Fruit fly (Drosophila melanogaster): ENCODE data around the gene Sirt2.

Sirt2 gene

DNA sequence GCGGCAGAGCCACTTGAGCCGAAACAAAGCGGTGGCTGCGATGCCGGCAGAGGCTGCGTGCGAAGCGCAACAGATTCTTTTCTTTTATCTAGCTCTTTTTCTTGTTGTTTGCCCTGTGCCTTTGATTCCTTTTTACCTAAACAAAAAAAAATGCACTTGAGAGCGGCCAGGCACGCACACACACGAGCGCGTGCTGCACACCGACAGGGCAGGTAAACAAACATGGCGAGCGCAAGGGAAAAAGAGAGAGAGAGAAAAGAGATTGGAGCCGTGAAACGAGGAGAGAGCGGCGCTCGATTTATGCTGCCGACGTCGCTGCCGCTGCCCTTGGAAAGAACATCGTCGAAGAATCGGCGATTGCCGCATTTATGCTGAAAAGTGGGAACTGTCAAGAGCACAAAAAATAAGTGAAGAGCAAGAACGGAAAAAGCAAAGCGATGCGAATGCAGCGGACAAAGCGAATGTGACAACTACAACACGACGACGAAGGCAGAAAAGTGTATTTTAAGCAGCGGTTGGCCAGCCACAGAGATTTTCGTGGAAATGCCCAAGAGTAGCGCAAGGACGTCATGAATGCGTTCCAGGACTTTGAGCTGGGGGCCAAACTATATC lies 35.3 kb upstream of the Sirt2 start (continued):
- TF ChIP-seq chinmo (GFP tag; IDR thresholded peaks at IDR 0.05; ENCODE audit: partially characterized antibody) (0 out of 4 replicates have a peak, but pooled peaks have one; percentile 71), CHES-1-like (GFP tag; optimal IDR thresholded peaks at IDR 0.05) (no peak), sqz (GFP tag; optimal IDR thresholded peaks at IDR 0.05) (peak; percentile 94), Rfx (GFP tag; IDR thresholded peaks at IDR 0.05) (no peak), CG12391 (tag; optimal IDR thresholded peaks at IDR 0.05) (no peak), tin (GFP tag; optimal IDR thresholded peaks at IDR 0.05) (no peak), da (GFP tag; optimal IDR thresholded peaks at IDR 0.05) (no peak), CG10274 (GFP tag; optimal IDR thresholded peaks at IDR 0.05) (no peak), CG8944 (GFP tag; optimal IDR thresholded peaks at IDR 0.05) (no peak), CG18011 (GFP tag; optimal IDR thresholded peaks at IDR 0.05) (no peak), CG4360 (GFP tag; IDR thresholded peaks at IDR 0.05) (peak; percentile 20; the same call in 1 of the 2 replicates), Opbp (GFP tag; IDR thresholded peaks at IDR 0.05; ENCODE audit: partially characterized antibody) (no peak), CG6765 (GFP tag; optimal IDR thresholded peaks at IDR 0.05) (no peak), crc (GFP tag; optimal IDR thresholded peaks at IDR 0.05) (no peak), Dll (GFP tag; IDR thresholded peaks at IDR 0.05; ENCODE audit: partially characterized antibody) (peak; percentile 26; the same call in 1 of the 4 replicates), yki (optimal IDR thresholded peaks at IDR 0.05) (peak; percentile 76), Pdp1 (GFP tag; optimal IDR thresholded peaks at IDR 0.05) (peak in 1 of 2 experiments; percentile 40), tap (tag; optimal IDR thresholded peaks at IDR 0.05) (no peak), NfI (GFP tag; optimal IDR thresholded peaks at IDR 0.05) (no peak), CG15479 (GFP tag; optimal IDR thresholded peaks at IDR 0.05) (peak; percentile 94), HLHmδ (GFP tag; optimal IDR thresholded peaks at IDR 0.05) (peak; percentile 38), CG18619 (GFP tag; optimal IDR thresholded peaks at IDR 0.05) (no peak), CG2199 (GFP tag; IDR thresholded peaks at IDR 0.05) (peak; percentile 38; the same call in 1 of the 3 replicates), Hmr (GFP tag; optimal IDR thresholded peaks at IDR 0.05) (no peak), vnd (GFP tag; IDR thresholded peaks at IDR 0.05; ENCODE audit: partially characterized antibody) (no peak), sd (tag; optimal IDR thresholded peaks at IDR 0.05) (no peak), Scr (GFP tag; IDR thresholded peaks at IDR 0.05; ENCODE audit: partially characterized antibody) (peak; percentile 37; the same call in 1 of the 2 replicates), Xbp1 (GFP tag; optimal IDR thresholded peaks at IDR 0.05) (no peak), GATAe (GFP tag; conservative IDR thresholded peaks at IDR 0.05) (no peak), cg (GFP tag; optimal IDR thresholded peaks at IDR 0.05) (peak; percentile 76), CG34224 (GFP tag; IDR thresholded peaks at IDR 0.05; ENCODE audit: partially characterized antibody) (0 out of 3 replicates have a peak, but pooled peaks have one; percentile 23), esg (GFP tag; conservative IDR thresholded peaks at IDR 0.05) (no peak), bsh (GFP tag; optimal IDR thresholded peaks at IDR 0.05) (peak in 1 of 2 experiments; percentile 43), dati (GFP tag; IDR thresholded peaks at IDR 0.05) (no peak), caup (GFP tag; optimal IDR thresholded peaks at IDR 0.05; ENCODE audit: severe bottlenecking) (no peak), fd64A (GFP tag; optimal IDR thresholded peaks at IDR 0.05) (no peak), CG15696 (tag; optimal IDR thresholded peaks at IDR 0.05) (no peak), slbo (GFP tag; IDR thresholded peaks at IDR 0.05) (no peak), ind (GFP tag; optimal IDR thresholded peaks at IDR 0.05) (no peak), sima (GFP tag; optimal IDR thresholded peaks at IDR 0.05) (no peak), ci (GFP tag; IDR thresholded peaks at IDR 0.05) (0 out of 3 replicates have a peak, but pooled peaks have one; percentile 0), nom (GFP tag; optimal IDR thresholded peaks at IDR 0.05) (peak; percentile 66), CG3838 (GFP tag; optimal IDR thresholded peaks at IDR 0.05) (no peak), Ravus (GFP tag; IDR thresholded peaks at IDR 0.05) (no peak), maf-S (GFP tag; optimal IDR thresholded peaks at IDR 0.05) (no peak), CG6813 (GFP tag; optimal IDR thresholded peaks at IDR 0.05) (no peak), Awh (GFP tag; IDR thresholded peaks at IDR 0.05) (no peak), Nf-YB (GFP tag; optimal IDR thresholded peaks at IDR 0.05) (no peak)
